Worm (Caenorhabditis elegans) whole organism, L4 larva: ENCODE results near the gene sre-24.

Experiments
- F10B5.3 ChIP-seq: sonication (generic microtip); optimal IDR thresholded peaks from 2 replicates; lab custom pipeline; 2016; ENCODE audit warnings: mild to moderate bottlenecking, missing genetic modification characterization, missing compliant biosample characterization
- F26F4.8 ChIP-seq: fragments of 200-800 bp; sonication (Bioruptor generic); conservative IDR thresholded peaks from 2 replicates; pipeline ENCODE4 v1.3.6; 2022; ENCODE audit warnings: missing genetic modification characterization, missing compliant biosample characterization
- F37D6.2 ChIP-seq: sonication (generic microtip); optimal IDR thresholded peaks from 2 replicates; lab custom pipeline; 2016; ENCODE audit warnings: mild to moderate bottlenecking, missing genetic modification characterization, missing compliant biosample characterization
- R02D3.7 ChIP-seq: fragments of 150-350 bp; sonication (generic microtip); optimal IDR thresholded peaks from 3 replicates; lab custom pipeline; 2014; ENCODE audit warnings: missing biosample characterization, missing genetic modification characterization
- Y5F2A.4 ChIP-seq: fragments of 200-800 bp; sonication (Bioruptor generic); optimal IDR thresholded peaks from 2 replicates; lab custom pipeline; 2018; ENCODE audit warnings: mild to moderate bottlenecking, missing genetic modification characterization, missing compliant biosample characterization
- Y75B8A.6 ChIP-seq: fragments of 200-800 bp; sonication (Bioruptor generic); IDR thresholded peaks from 2 replicates; pipeline ENCODE4 v1.3.6; 2022; ENCODE audit warnings: missing genetic modification reagents, missing genetic modification characterization, missing compliant biosample characterization
- ZK546.5 ChIP-seq, 2 experiments: sonication (generic microtip); optimal IDR thresholded peaks; 2 replicates each; lab custom pipeline; 2017; ENCODE audit warnings: missing biosample characterization in 2 of 2, missing genetic modification characterization in 2 of 2
- aha-1 ChIP-seq: fragments of 150-350 bp; peaks from one replicate; lab custom pipeline; 2014; ENCODE audit warnings: missing biosample characterization, missing genetic modification characterization
- arid-1 ChIP-seq: fragments of 200-800 bp; sonication (Bioruptor generic); conservative IDR thresholded peaks from 2 replicates; pipeline ENCODE4 v1.3.6; 2022; ENCODE audit warnings: missing genetic modification reagents, missing genetic modification characterization, missing compliant biosample characterization
- cey-2 ChIP-seq: sonication (generic microtip); optimal IDR thresholded peaks from 3 replicates; lab custom pipeline; 2017; ENCODE audit warnings: missing genetic modification characterization, mild to moderate bottlenecking, missing compliant biosample characterization, antibody characterized with exemption, borderline replicate concordance; ENCODE audit not compliant: insufficient read depth
- daf-16 ChIP-seq, 3 experiments: sonication (generic microtip); optimal IDR thresholded peaks; 2 replicates each; lab custom pipeline; 2016 to 2017; ENCODE audit warnings: missing genetic modification characterization in 3 of 3, missing genetic modification reagents in 3 of 3, mild to moderate bottlenecking in 2 of 3, missing compliant biosample characterization in 2 of 3, missing biosample characterization in 1 of 3, moderate library complexity in 1 of 3
- dmd-6 ChIP-seq: fragments of 200-800 bp; sonication (Bioruptor generic); IDR thresholded peaks from 2 replicates; pipeline ENCODE4 v1.3.6; 2022; ENCODE audit warnings: missing genetic modification reagents, missing genetic modification characterization, missing compliant biosample characterization
- dmd-8 ChIP-seq: fragments of 200-800 bp; sonication (Bioruptor generic); IDR thresholded peaks from 2 replicates; pipeline ENCODE4 v1.3.6; 2022; ENCODE audit warnings: missing genetic modification characterization, missing compliant biosample characterization
- dmd-9 ChIP-seq: fragments of 200-800 bp; sonication (Bioruptor generic); IDR thresholded peaks from 2 replicates; pipeline ENCODE4 v1.3.6; 2022; ENCODE audit warnings: missing genetic modification reagents, missing genetic modification characterization, missing compliant biosample characterization
- dpl-1 ChIP-seq: fragments of 150-350 bp; optimal IDR thresholded peaks from 2 replicates; lab custom pipeline; 2014; ENCODE audit warnings: missing biosample characterization, missing genetic modification reagents, missing genetic modification characterization
- dve-1 ChIP-seq: sonication (generic microtip); optimal IDR thresholded peaks from 2 replicates; lab custom pipeline; 2017; ENCODE audit warnings: antibody characterized with exemption, mild to moderate bottlenecking, missing genetic modification characterization, missing compliant biosample characterization; ENCODE audit not compliant: insufficient read depth
- hif-1 ChIP-seq, 2 experiments: sonication (generic microtip); optimal IDR thresholded peaks; 2 replicates each; lab custom pipeline; 2016 to 2017; ENCODE audit warnings: missing compliant biosample characterization in 2 of 2, missing genetic modification characterization in 2 of 2, missing genetic modification reagents in 2 of 2, missing genotype in 2 of 2, mild to moderate bottlenecking in 1 of 2
- hlh-11 ChIP-seq: fragments of 200-800 bp; sonication (Bioruptor generic); optimal IDR thresholded peaks from 2 replicates; lab custom pipeline; 2018; ENCODE audit warnings: mild to moderate bottlenecking, missing genetic modification characterization, missing compliant biosample characterization
- lin-1 ChIP-seq: fragments of 200-800 bp; sonication (Bioruptor generic); IDR thresholded peaks from 2 replicates; pipeline ENCODE4 v1.3.6; 2022; ENCODE audit warnings: missing genetic modification reagents, missing genetic modification characterization, missing compliant biosample characterization
- lir-3 ChIP-seq: sonication (generic microtip); optimal IDR thresholded peaks from 2 replicates; lab custom pipeline; 2016; ENCODE audit warnings: mild to moderate bottlenecking, missing genetic modification characterization, missing compliant biosample characterization
- lsy-2 ChIP-seq, 2 experiments: fragments of 150-350 bp in 1 of 2; sonication (generic microtip) in 1 of 2; optimal IDR thresholded peaks; 2 replicates each; lab custom pipeline; 2014 to 2017; ENCODE audit warnings: missing biosample characterization in 2 of 2, missing genetic modification characterization in 2 of 2
- madf-5 ChIP-seq, 2 experiments: fragments of 200-800 bp; sonication (Bioruptor generic); IDR thresholded peaks; 2 replicates each; pipeline ENCODE4 v1.3.6; 2022; ENCODE audit warnings: missing compliant biosample characterization in 2 of 2, missing genetic modification characterization in 2 of 2
- mdt-29 ChIP-seq: fragments of 200-800 bp; sonication (Bioruptor generic); IDR thresholded peaks from 2 replicates; pipeline ENCODE4 v1.3.6; 2022; ENCODE audit warnings: missing genetic modification reagents, missing genetic modification characterization, missing compliant biosample characterization
- mxl-3 ChIP-seq: fragments of 200-800 bp; sonication (Bioruptor generic); optimal IDR thresholded peaks from 2 replicates; lab custom pipeline; 2018; ENCODE audit warnings: mild to moderate bottlenecking, missing genetic modification characterization, missing compliant biosample characterization
- nhr-10 ChIP-seq: fragments of 150-350 bp; optimal IDR thresholded peaks from 2 replicates; lab custom pipeline; 2014; ENCODE audit warnings: missing biosample characterization, missing genetic modification characterization
- nhr-28 ChIP-seq: fragments of 150-350 bp; optimal IDR thresholded peaks from 2 replicates; lab custom pipeline; 2014; ENCODE audit warnings: missing biosample characterization, missing genetic modification characterization
- nhr-41 ChIP-seq: fragments of 200-800 bp; sonication (Bioruptor generic); IDR thresholded peaks from 2 replicates; pipeline ENCODE4 v1.3.6; 2022; ENCODE audit warnings: missing genetic modification reagents, missing genetic modification characterization, missing compliant biosample characterization
- nhr-42 ChIP-seq: fragments of 200-800 bp; sonication (Bioruptor generic); IDR thresholded peaks from 2 replicates; pipeline ENCODE4 v1.3.6; 2022; ENCODE audit warnings: missing genetic modification characterization, missing compliant biosample characterization
- nhr-48 ChIP-seq: sonication (generic microtip); optimal IDR thresholded peaks from 2 replicates; lab custom pipeline; 2016; ENCODE audit warnings: mild to moderate bottlenecking, missing genetic modification characterization, missing compliant biosample characterization
- nhr-77 ChIP-seq: fragments of 150-350 bp; optimal IDR thresholded peaks from 2 replicates; lab custom pipeline; 2014; ENCODE audit warnings: missing biosample characterization, missing genetic modification characterization
- php-3 ChIP-seq: fragments of 200-800 bp; sonication (Bioruptor generic); IDR thresholded peaks from 2 replicates; pipeline ENCODE4 v1.3.6; 2022; ENCODE audit warnings: missing genetic modification reagents, missing genetic modification characterization, missing compliant biosample characterization
- pqm-1 ChIP-seq: sonication (generic microtip); optimal IDR thresholded peaks from 2 replicates; lab custom pipeline; 2017; ENCODE audit warnings: missing biosample characterization, missing genetic modification characterization
- saeg-2 ChIP-seq: fragments of 200-800 bp; sonication (Bioruptor generic); IDR thresholded peaks from 2 replicates; pipeline ENCODE4 v1.3.6; 2022; ENCODE audit warnings: missing genetic modification reagents, missing genetic modification characterization, missing compliant biosample characterization
- spr-1 ChIP-seq: sonication (generic microtip); optimal IDR thresholded peaks from 2 replicates; lab custom pipeline; 2016; ENCODE audit warnings: mild to moderate bottlenecking, missing genetic modification characterization, missing compliant biosample characterization
- tag-97 ChIP-seq: fragments of 200-800 bp; sonication (Bioruptor generic); IDR thresholded peaks from 2 replicates; pipeline ENCODE4 v1.3.6; 2022; ENCODE audit warnings: missing genetic modification characterization, missing compliant biosample characterization
- tra-1 ChIP-seq: fragments of 200-800 bp; sonication (Bioruptor generic); IDR thresholded peaks from 2 replicates; pipeline ENCODE4 v1.3.6; 2022; ENCODE audit warnings: missing genetic modification reagents, missing genetic modification characterization, missing compliant biosample characterization
- unc-130 ChIP-seq: sonication (generic microtip); optimal IDR thresholded peaks from 2 replicates; lab custom pipeline; 2016; ENCODE audit warnings: missing genetic modification reagents, missing genetic modification characterization, missing compliant biosample characterization
- unc-62 ChIP-seq, 3 experiments: fragments of 150-350 bp in 1 of 3; sonication (generic microtip); optimal IDR thresholded peaks in 2 of 3; peaks in 1 of 3; 1 replicate in 1 of 3; 2 replicates in 2 of 3; lab custom pipeline; 2014 to 2017; ENCODE audit warnings: missing biosample characterization in 3 of 3, missing genetic modification characterization in 3 of 3, missing genetic modification reagents in 3 of 3, missing genotype in 1 of 3
- zfp-3 ChIP-seq: fragments of 200-800 bp; sonication (Bioruptor generic); conservative IDR thresholded peaks from 2 replicates; pipeline ENCODE4 v1.3.6; 2022; ENCODE audit warnings: missing genetic modification reagents, missing genetic modification characterization, missing compliant biosample characterization
- zip-11 ChIP-seq: fragments of 200-800 bp; sonication (Bioruptor generic); IDR thresholded peaks from 2 replicates; pipeline ENCODE4 v1.3.6; 2022; ENCODE audit warnings: missing genetic modification characterization, missing compliant biosample characterization
- ztf-7 ChIP-seq: fragments of 150-350 bp; optimal IDR thresholded peaks from 2 replicates; lab custom pipeline; 2014; ENCODE audit warnings: missing biosample characterization, missing genetic modification characterization

Gene sre-24

DNA sequence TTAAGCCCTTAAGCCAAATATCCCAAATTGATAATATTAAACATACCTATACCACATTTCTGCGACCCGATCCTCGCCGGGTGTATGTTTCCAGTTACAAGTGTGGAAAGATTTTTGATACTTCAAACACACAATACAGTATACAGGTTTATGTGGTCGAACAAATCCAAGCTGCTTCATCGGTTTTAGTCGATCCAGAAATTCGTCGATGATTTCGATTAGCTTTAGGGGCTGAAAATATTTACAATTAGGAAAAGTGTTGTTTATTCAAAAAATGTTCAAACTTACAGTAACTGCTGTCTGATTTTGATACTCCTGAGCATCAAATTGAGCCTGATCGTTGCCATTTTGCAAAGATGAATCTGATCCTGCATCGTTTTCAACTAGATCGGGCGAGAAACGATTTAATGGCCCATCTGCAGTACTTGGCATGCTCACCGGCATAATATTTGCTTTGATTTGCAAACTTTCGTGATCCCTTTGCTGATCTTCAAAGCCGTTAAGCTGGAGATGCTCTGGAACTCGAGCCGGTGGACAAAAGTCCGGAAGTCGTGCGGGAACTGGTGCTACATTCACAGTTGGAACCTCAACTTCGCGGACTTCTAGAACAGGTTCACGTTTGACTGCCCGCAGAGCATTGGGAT is 8.2 kb upstream of the sre-24 start:
- TF ChIP-seq lir-3 (no peak), php-3 (GFP tag; lab: Robert Waterston, UW) (0 out of 2 replicates have a peak, but pooled peaks have one; percentile 13), nhr-41 (GFP tag; lab: Robert Waterston, UW) (no peak), unc-130 (GFP tag; lab: Kevin White, UChicago) (no peak), Y75B8A.6 (GFP tag; lab: Robert Waterston, UW) (no peak), F10B5.3 (tag; lab: Kevin White, UChicago) (no peak), pqm-1 (tag; lab: Kevin White, UChicago) (no peak), aha-1 (peak; percentile 65), tra-1 (GFP tag; lab: Robert Waterston, UW) (no peak), nhr-48 (tag; lab: Kevin White, UChicago) (no peak), R02D3.7 (tag; lab: Kevin White, UChicago) (no peak), F26F4.8 (GFP tag; lab: Robert Waterston, UW) (no peak), nhr-10 (tag; lab: Kevin White, UChicago) (no peak), lin-1 (GFP tag; lab: Robert Waterston, UW) (no peak), nhr-42 (GFP tag; lab: Robert Waterston, UW) (no peak), ztf-7 (tag; lab: Kevin White, UChicago) (no peak), hif-1 (tag; optimal IDR thresholded peaks at IDR 0.05; lab: Kevin White, UChicago) (no peak), Y5F2A.4 (GFP tag; lab: Kevin White, UChicago) (no peak), zip-11 (GFP tag; lab: Robert Waterston, UW) (no peak), arid-1 (no peak), zfp-3 (no peak), unc-62 (GFP tag; optimal IDR thresholded peaks at IDR 0.05 in 1 of 2; lab: Kevin White, UChicago) (peak in 1 of 2 experiments; percentile 76), unc-62 (tag; optimal IDR thresholded peaks at IDR 0.05; lab: Kevin White, UChicago) (no peak), mdt-29 (GFP tag; lab: Robert Waterston, UW) (no peak)

- TF ChIP-seq hlh-11 (tag; lab: Kevin White, UChicago) (no peak), R02D3.7 (tag; lab: Kevin White, UChicago) (no peak), F37D6.2 (tag; lab: Kevin White, UChicago) (no peak), nhr-28 (tag; lab: Kevin White, UChicago) (peak; percentile 12), daf-16 (GFP tag; optimal IDR thresholded peaks at IDR 0.05; lab: Kevin White, UChicago) (no peak), daf-16 (tag; optimal IDR thresholded peaks at IDR 0.05; lab: Kevin White, UChicago) (peak; percentile 16), unc-62 (GFP tag; optimal IDR thresholded peaks at IDR 0.05 in 1 of 2; lab: Kevin White, UChicago) (peak in 1 of 2 experiments; percentile 82), unc-62 (tag; optimal IDR thresholded peaks at IDR 0.05; lab: Kevin White, UChicago) (no peak)
Observed at ce11 chrV:2877509-2877908, 7.0 kb upstream of the sre-24 start, which contains the start of gene F37B4.10. TSS of gene F37B4.10 (minus strand) at chrV:2877609.

DNA sequence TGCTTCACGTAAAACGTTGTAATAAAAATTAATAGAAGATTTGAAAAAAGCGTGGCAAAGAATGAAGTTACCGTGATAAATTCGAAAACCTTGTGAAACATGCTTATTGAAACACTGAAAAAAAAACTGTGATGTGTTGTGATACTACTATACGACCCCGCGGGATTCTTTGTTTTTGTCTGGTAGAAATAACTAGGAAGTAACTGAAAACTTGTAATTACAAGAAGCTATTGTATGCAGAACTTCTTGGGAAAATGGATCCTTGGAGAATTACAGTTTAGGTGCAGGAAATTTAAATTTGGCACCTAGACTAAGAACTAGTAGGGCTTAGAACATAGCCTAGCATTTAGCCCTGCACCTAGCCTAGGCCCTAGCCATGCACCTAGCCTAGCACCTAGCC is 4.7 kb upstream of the sre-24 start, which contains the start of gene str-39:
Gene str-39, minus strand, starts transcription at position 101 of the 400 bp plus-strand sequence.
- TF ChIP-seq tag-97 (no peak), aha-1 (peak; percentile 63), dmd-8 (GFP tag; lab: Robert Waterston, UW) (0 out of 2 replicates have a peak, but pooled peaks have one; percentile 47), dmd-9 (no peak)

DNA sequence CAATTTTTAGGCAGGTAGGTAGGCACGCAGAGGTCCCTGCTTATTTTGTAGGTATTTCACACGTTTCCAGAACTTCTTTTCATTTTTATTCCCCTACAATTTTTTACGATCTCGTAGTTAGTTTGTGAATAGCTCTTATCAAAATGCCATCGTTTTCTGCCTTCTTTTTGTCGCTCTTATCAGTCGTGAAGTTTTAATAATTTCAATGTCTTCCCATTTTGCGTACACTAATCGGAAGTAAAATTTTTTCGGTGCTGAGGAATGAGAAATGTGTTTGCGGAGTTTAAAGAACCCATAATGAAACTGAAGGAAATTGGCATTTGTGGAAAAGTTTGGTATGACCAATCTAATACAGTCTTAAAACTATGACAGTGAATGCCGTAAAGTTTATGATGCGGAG is 4.2 kb upstream of the sre-24 start:
- TF ChIP-seq mxl-3 (GFP tag; lab: Kevin White, UChicago) (no peak), pqm-1 (tag; lab: Kevin White, UChicago) (peak; percentile 74), nhr-41 (GFP tag; lab: Robert Waterston, UW) (no peak), dve-1 (tag; lab: Kevin White, UChicago) (peak; percentile 47), lsy-2 (tag; optimal IDR thresholded peaks at IDR 0.05; lab: Kevin White, UChicago) (no peak), nhr-42 (GFP tag; lab: Robert Waterston, UW) (no peak), nhr-77 (tag; lab: Kevin White, UChicago) (peak; percentile 17), cey-2 (no peak), saeg-2 (GFP tag; lab: Robert Waterston, UW) (no peak), dpl-1 (GFP tag; lab: Kevin White, UChicago) (no peak), nhr-28 (tag; lab: Kevin White, UChicago) (peak; percentile 86), ZK546.5 (tag; optimal IDR thresholded peaks at IDR 0.05; lab: Kevin White, UChicago) (no peak), unc-62 (GFP tag; optimal IDR thresholded peaks at IDR 0.05 in 1 of 2; lab: Kevin White, UChicago) (peak in 1 of 2 experiments; percentile 70), unc-62 (tag; optimal IDR thresholded peaks at IDR 0.05; lab: Kevin White, UChicago) (no peak), spr-1 (no peak), unc-130 (GFP tag; lab: Kevin White, UChicago) (no peak), dmd-6 (GFP tag; lab: Robert Waterston, UW) (peak; percentile 66), daf-16 (GFP tag; optimal IDR thresholded peaks at IDR 0.05; lab: Kevin White, UChicago) (no peak), daf-16 (tag; optimal IDR thresholded peaks at IDR 0.05; lab: Kevin White, UChicago) (peak; percentile 31), php-3 (GFP tag; lab: Robert Waterston, UW) (peak; percentile 75), Y5F2A.4 (GFP tag; lab: Kevin White, UChicago) (no peak), madf-5 (GFP tag; IDR thresholded peaks at IDR 0.05; lab: Robert Waterston, UW) (no peak)
